Worm (Caenorhabditis elegans): ENCODE results near the gene ugt-51.

Gene ugt-51

DNA sequence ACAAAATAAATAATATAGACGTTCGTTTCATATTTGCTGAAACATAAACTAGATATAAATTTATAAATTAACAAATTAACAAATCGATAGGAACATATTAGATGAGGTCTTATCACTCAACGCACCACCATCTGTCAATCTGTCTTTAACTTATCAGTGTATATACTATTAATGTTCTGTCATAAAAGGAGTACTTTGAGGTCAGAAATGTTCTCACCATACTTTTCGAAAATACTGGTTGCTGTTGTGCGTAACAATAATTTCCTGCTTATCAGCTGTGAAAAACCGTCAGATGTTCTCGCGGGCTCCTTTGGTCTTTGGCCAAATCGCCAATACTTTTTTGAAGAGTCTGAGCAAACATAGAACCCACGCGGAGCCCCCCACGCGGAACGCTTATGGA lies 15.4 kb upstream of the ugt-51 start, which contains the start of gene C03A7.13:
Gene C03A7.13 (minus strand): TSS at position 43 of the 400 bp plus-strand sequence.
- TF ChIP-seq ztf-29 (GFP tag; IDR thresholded peaks at IDR 0.05) (no peak), med-1 (GFP tag; optimal IDR thresholded peaks at IDR 0.05; ENCODE audit: insufficient read depth) (no peak), ref-1 (GFP tag; conservative IDR thresholded peaks at IDR 0.05) (no peak), flt-1 (GFP tag; IDR thresholded peaks at IDR 0.05) (no peak), T22C8.4 (GFP tag; IDR thresholded peaks at IDR 0.05) (no peak), ztf-23 (GFP tag; IDR thresholded peaks at IDR 0.05) (no peak)

DNA sequence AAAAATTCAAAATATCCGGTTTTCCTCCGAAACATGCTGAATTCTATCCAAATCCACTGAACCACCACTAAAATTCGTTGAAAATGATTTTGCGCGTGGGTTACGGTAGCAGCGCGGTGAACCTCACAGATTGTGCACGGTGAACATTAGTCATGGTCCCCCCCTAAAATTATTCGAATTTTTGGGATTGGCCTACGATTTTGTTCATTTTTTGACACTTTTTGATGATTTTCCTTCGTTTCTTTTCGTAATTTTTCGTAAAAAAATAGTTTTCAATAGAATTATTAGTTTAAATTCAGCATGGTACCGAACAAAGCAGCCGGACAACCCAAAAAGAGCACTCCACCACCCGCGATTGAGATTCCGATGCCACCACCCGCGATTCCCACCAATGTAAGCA lies 4.5 kb upstream of the ugt-51 start, which contains the start of gene C03A7.2:
Gene C03A7.2 (plus strand): TSS at position 301 of the 400 bp plus-strand sequence.
- no peak for TF ChIP-seq cog-1 (tag; optimal IDR thresholded peaks at IDR 0.05)
- TF ChIP-seq ztf-23 (GFP tag; IDR thresholded peaks at IDR 0.05) = no peak
- no peak for TF ChIP-seq med-1 (GFP tag; optimal IDR thresholded peaks at IDR 0.05; ENCODE audit: insufficient read depth)
- no peak for TF ChIP-seq T22C8.4 (GFP tag; IDR thresholded peaks at IDR 0.05)
- no peak for TF ChIP-seq ref-1 (GFP tag; conservative IDR thresholded peaks at IDR 0.05)
- TF ChIP-seq klf-2 (GFP tag; conservative IDR thresholded peaks at IDR 0.05) = no peak
- TF ChIP-seq tab-1 (GFP tag; IDR thresholded peaks at IDR 0.05) = no peak
- TF ChIP-seq flt-1 (GFP tag; IDR thresholded peaks at IDR 0.05) = no peak
- no peak for TF ChIP-seq ztf-29 (GFP tag; IDR thresholded peaks at IDR 0.05)

ce11 chrV:5178051-5178450 lies 942 bp upstream of the ugt-51 start:
- TF ChIP-seq ztf-23 (GFP tag; IDR thresholded peaks at IDR 0.05) = no peak
- no peak for TF ChIP-seq klf-2 (GFP tag; conservative IDR thresholded peaks at IDR 0.05)
- TF ChIP-seq ref-1 (GFP tag; conservative IDR thresholded peaks at IDR 0.05) = no peak
- TF ChIP-seq cog-1 (tag; optimal IDR thresholded peaks at IDR 0.05) = no peak
- no peak for TF ChIP-seq T22C8.4 (GFP tag; IDR thresholded peaks at IDR 0.05)
- TF ChIP-seq flt-1 (GFP tag; IDR thresholded peaks at IDR 0.05) = no peak
- no peak for TF ChIP-seq tab-1 (GFP tag; IDR thresholded peaks at IDR 0.05)
- TF ChIP-seq med-1 (GFP tag; optimal IDR thresholded peaks at IDR 0.05; ENCODE audit: insufficient read depth) = no peak
- TF ChIP-seq ztf-29 (GFP tag; IDR thresholded peaks at IDR 0.05) = no peak

DNA sequence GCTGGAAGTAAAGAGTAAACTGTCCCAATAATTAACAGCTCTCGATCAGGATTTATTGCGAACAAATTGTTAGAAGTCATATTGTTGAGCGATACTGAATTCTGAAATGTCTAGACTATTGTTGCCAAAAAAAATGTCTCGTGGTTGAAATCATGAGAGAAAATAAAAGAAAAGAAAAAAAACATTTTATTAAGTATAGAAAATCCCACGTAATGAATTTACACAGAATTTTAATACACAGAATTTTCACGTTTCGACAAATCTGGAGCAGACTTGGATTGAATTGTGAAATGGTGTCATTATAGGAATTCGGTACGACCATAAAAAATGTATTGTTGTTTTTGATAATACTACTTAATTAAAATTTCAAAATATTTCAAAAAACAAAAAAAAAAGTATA lies 4.3 kb downstream of the ugt-51 start, which contains the start of gene srt-65:
Gene srt-65 (minus strand): TSS at position 101 of the 400 bp plus-strand sequence.
- TF ChIP-seq med-1 (GFP tag; optimal IDR thresholded peaks at IDR 0.05; ENCODE audit: insufficient read depth) (no peak), tab-1 (GFP tag; IDR thresholded peaks at IDR 0.05) (no peak), ref-1 (GFP tag; conservative IDR thresholded peaks at IDR 0.05) (no peak), cog-1 (tag; optimal IDR thresholded peaks at IDR 0.05) (no peak), ztf-23 (GFP tag; IDR thresholded peaks at IDR 0.05) (no peak), flt-1 (GFP tag; IDR thresholded peaks at IDR 0.05) (no peak), klf-2 (GFP tag; conservative IDR thresholded peaks at IDR 0.05) (no peak), ztf-29 (GFP tag; IDR thresholded peaks at IDR 0.05) (no peak), T22C8.4 (GFP tag; IDR thresholded peaks at IDR 0.05) (no peak)

DNA sequence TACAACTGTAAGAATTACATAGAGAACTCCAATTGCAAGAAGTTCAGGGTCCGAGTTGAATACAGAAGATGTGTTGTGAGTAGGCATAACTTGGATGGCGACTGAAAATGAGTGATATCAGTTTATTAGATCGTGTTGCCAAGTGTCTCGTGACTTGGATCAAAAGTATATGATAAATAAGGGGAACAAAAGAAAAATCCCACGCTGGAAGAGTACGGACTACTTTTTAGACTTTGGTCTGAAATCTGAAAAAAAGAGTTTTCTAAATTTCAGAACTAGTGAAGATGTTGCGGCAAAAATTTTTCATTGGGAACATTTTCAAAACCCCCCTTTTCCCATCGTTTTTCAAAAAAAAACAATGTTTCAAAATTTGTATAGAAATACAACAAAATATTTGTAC lies 7.5 kb downstream of the ugt-51 start, which contains the start of gene srt-64:
Gene srt-64 (minus strand): TSS at position 101 of the 400 bp plus-strand sequence.
- no peak for TF ChIP-seq ztf-23 (GFP tag; IDR thresholded peaks at IDR 0.05)
- no peak for TF ChIP-seq ref-1 (GFP tag; conservative IDR thresholded peaks at IDR 0.05)

DNA sequence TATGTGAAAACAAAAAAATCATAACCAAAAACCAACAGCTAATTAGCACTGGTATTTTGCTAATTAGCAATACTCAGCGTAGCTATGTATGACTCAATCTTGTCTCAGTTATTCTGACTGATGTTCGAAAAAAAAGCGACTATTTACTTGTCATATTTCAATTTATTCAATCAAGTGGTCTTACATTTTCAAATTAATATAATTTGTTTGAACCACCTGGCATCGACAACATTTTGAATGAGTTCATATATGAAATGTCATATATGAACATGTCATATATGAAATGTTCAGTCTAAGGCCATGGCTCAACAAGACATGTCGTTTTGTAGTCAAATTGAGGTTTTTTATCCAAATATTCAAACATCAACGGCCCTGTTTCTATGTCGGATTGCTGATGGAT lies 11.7 kb downstream of the ugt-51 start, which contains the start of gene srw-140:
Gene srw-140 (plus strand): TSS at position 301 of the 400 bp plus-strand sequence.
- TF ChIP-seq ref-1 (GFP tag; conservative IDR thresholded peaks at IDR 0.05) = no peak
- TF ChIP-seq ztf-23 (GFP tag; IDR thresholded peaks at IDR 0.05) = no peak
- no peak for TF ChIP-seq T22C8.4 (GFP tag; IDR thresholded peaks at IDR 0.05)
- no peak for TF ChIP-seq cog-1 (tag; optimal IDR thresholded peaks at IDR 0.05)
- TF ChIP-seq ztf-29 (GFP tag; IDR thresholded peaks at IDR 0.05) = no peak
- TF ChIP-seq tab-1 (GFP tag; IDR thresholded peaks at IDR 0.05) = no peak
- TF ChIP-seq flt-1 (GFP tag; IDR thresholded peaks at IDR 0.05) = no peak
- TF ChIP-seq med-1 (GFP tag; optimal IDR thresholded peaks at IDR 0.05; ENCODE audit: insufficient read depth) = no peak
- no peak for TF ChIP-seq klf-2 (GFP tag; conservative IDR thresholded peaks at IDR 0.05)

ce11 chrV:5164682-5165081 lies 12.4 kb downstream of the ugt-51 start, which contains the start of gene abu-7:
TSS of gene abu-7 (minus strand) at chrV:5164782.
- no peak for TF ChIP-seq med-1 (GFP tag; optimal IDR thresholded peaks at IDR 0.05; ENCODE audit: insufficient read depth)
- TF ChIP-seq ref-1 (GFP tag; conservative IDR thresholded peaks at IDR 0.05) = no peak
- no peak for TF ChIP-seq flt-1 (GFP tag; IDR thresholded peaks at IDR 0.05)
- no peak for TF ChIP-seq ztf-29 (GFP tag; IDR thresholded peaks at IDR 0.05)
- TF ChIP-seq T22C8.4 (GFP tag; IDR thresholded peaks at IDR 0.05) = no peak
- no peak for TF ChIP-seq klf-2 (GFP tag; conservative IDR thresholded peaks at IDR 0.05)
- TF ChIP-seq ztf-23 (GFP tag; IDR thresholded peaks at IDR 0.05) = no peak
- TF ChIP-seq tab-1 (GFP tag; IDR thresholded peaks at IDR 0.05) = no peak
- no peak for TF ChIP-seq cog-1 (tag; optimal IDR thresholded peaks at IDR 0.05)

ce11 chrV:5161792-5162191 lies 15.3 kb downstream of the ugt-51 start, which contains the start of gene abu-6:
TSS of gene abu-6 (minus strand) at chrV:5161892.
- TF ChIP-seq ztf-23 (GFP tag; IDR thresholded peaks at IDR 0.05) (no peak), ztf-29 (GFP tag; IDR thresholded peaks at IDR 0.05) (no peak), tab-1 (GFP tag; IDR thresholded peaks at IDR 0.05) (no peak), ref-1 (GFP tag; conservative IDR thresholded peaks at IDR 0.05) (no peak), flt-1 (GFP tag; IDR thresholded peaks at IDR 0.05) (no peak), med-1 (GFP tag; optimal IDR thresholded peaks at IDR 0.05; ENCODE audit: insufficient read depth) (no peak), T22C8.4 (GFP tag; IDR thresholded peaks at IDR 0.05) (no peak), klf-2 (GFP tag; conservative IDR thresholded peaks at IDR 0.05) (no peak), cog-1 (tag; optimal IDR thresholded peaks at IDR 0.05) (no peak)

DNA sequence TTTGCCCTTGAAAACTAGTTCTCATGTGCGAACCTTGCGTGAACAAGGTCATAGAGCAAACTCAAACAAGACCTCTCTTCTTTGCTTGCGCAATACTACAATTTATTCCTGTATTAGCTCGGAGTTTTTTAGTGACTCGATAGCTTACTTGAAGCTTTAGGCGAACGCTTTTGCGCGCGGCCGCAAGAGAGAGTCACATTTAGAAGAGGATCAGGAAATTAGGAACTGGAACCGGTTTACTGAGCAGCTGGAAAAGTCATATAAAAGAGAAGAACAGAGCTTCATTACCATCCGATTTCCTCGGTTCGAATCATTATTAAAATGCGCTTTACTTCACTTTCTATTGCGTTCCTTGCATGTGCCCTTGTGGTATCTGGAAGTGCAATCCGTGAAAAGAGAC lies 18.8 kb downstream of the ugt-51 start, which contains the start of gene abu-15:
Gene abu-15 (plus strand): TSS at position 301 of the 400 bp plus-strand sequence.
- no peak for TF ChIP-seq ztf-23 (GFP tag; IDR thresholded peaks at IDR 0.05)
- TF ChIP-seq T22C8.4 (GFP tag; IDR thresholded peaks at IDR 0.05) = no peak
- TF ChIP-seq tab-1 (GFP tag; IDR thresholded peaks at IDR 0.05) = no peak
- TF ChIP-seq ref-1 (GFP tag; conservative IDR thresholded peaks at IDR 0.05) = no peak
- no peak for TF ChIP-seq med-1 (GFP tag; optimal IDR thresholded peaks at IDR 0.05; ENCODE audit: insufficient read depth)
- no peak for TF ChIP-seq klf-2 (GFP tag; conservative IDR thresholded peaks at IDR 0.05)
- no peak for TF ChIP-seq flt-1 (GFP tag; IDR thresholded peaks at IDR 0.05)
- no peak for TF ChIP-seq cog-1 (tag; optimal IDR thresholded peaks at IDR 0.05)
- no peak for TF ChIP-seq ztf-29 (GFP tag; IDR thresholded peaks at IDR 0.05)

ce11 chrV:5157660-5158059 lies 19.4 kb downstream of the ugt-51 start, which contains the start of gene srx-39:
TSS of gene srx-39 (minus strand) at chrV:5157760.
- TF ChIP-seq klf-2 (GFP tag; conservative IDR thresholded peaks at IDR 0.05) = no peak
- TF ChIP-seq med-1 (GFP tag; optimal IDR thresholded peaks at IDR 0.05; ENCODE audit: insufficient read depth) = no peak
- no peak for TF ChIP-seq cog-1 (tag; optimal IDR thresholded peaks at IDR 0.05)
- no peak for TF ChIP-seq ref-1 (GFP tag; conservative IDR thresholded peaks at IDR 0.05)
- no peak for TF ChIP-seq ztf-23 (GFP tag; IDR thresholded peaks at IDR 0.05)
- no peak for TF ChIP-seq tab-1 (GFP tag; IDR thresholded peaks at IDR 0.05)
